Worm (Caenorhabditis elegans): ENCODE data around the gene tost-1.

- TF ChIP-seq unc-62 (GFP tag; optimal IDR thresholded peaks at IDR 0.05) (no peak), blmp-1 (tag; optimal IDR thresholded peaks at IDR 0.05) (no peak)
Measured at ce11 chrIII:4863127-4863526, 15.0 kb downstream of the tost-1 start, which contains the start of gene coq-8.
